Worm (Caenorhabditis elegans) whole organism, L2 larva: ENCODE data around the gene srw-15.

Experiments used
- ZK546.5 ChIP-seq: sonication (generic microtip); optimal IDR thresholded peaks from 2 replicates; lab custom pipeline; 2017; ENCODE audit warnings: missing biosample characterization, missing genetic modification characterization
- aly-2 ChIP-seq: fragments of 150-350 bp; optimal IDR thresholded peaks from 2 replicates; lab custom pipeline; 2014; ENCODE audit warnings: missing biosample characterization, missing genetic modification characterization
- dmd-4 ChIP-seq: sonication (generic microtip); optimal IDR thresholded peaks from 2 replicates; lab custom pipeline; 2017; ENCODE audit warnings: missing biosample characterization, missing genetic modification characterization
- elt-3 ChIP-seq: sonication (generic microtip); optimal IDR thresholded peaks from 2 replicates; lab custom pipeline; 2017; ENCODE audit warnings: missing biosample characterization, missing genetic modification characterization
- fos-1 ChIP-seq: fragments of 150-350 bp; optimal IDR thresholded peaks from 2 replicates; lab custom pipeline; 2014; ENCODE audit warnings: missing biosample characterization, missing genetic modification characterization
- lsy-2 ChIP-seq, 2 experiments: fragments of 150-350 bp in 1 of 2; sonication (generic microtip) in 1 of 2; optimal IDR thresholded peaks; 2 replicates each; lab custom pipeline; 2014 to 2017; ENCODE audit warnings: missing biosample characterization in 2 of 2, missing genetic modification characterization in 2 of 2
- mdl-1 ChIP-seq, 2 experiments: fragments of 150-350 bp in 1 of 2; sonication (generic microtip) in 1 of 2; optimal IDR thresholded peaks; 2 replicates each; lab custom pipeline; 2017; ENCODE audit warnings: missing biosample characterization in 2 of 2, missing genetic modification characterization in 2 of 2
- nhr-12 ChIP-seq: fragments of 150-350 bp; optimal IDR thresholded peaks from 2 replicates; lab custom pipeline; 2014; ENCODE audit warnings: missing biosample characterization, missing genetic modification characterization
- nhr-237 ChIP-seq: fragments of 150-350 bp; optimal IDR thresholded peaks from 2 replicates; lab custom pipeline; 2014; ENCODE audit warnings: missing biosample characterization, missing genetic modification characterization
- nhr-25 ChIP-seq: fragments of 150-350 bp; sonication (generic microtip); optimal IDR thresholded peaks from 3 replicates; lab custom pipeline; 2014; ENCODE audit warnings: missing biosample characterization, missing genetic modification characterization
- snpc-4 ChIP-seq: fragments of 150-350 bp; optimal IDR thresholded peaks from 2 replicates; lab custom pipeline; 2014; ENCODE audit warnings: missing biosample characterization, missing genetic modification characterization
- unc-62 ChIP-seq: fragments of 150-350 bp; optimal IDR thresholded peaks from 2 replicates; lab custom pipeline; 2014; ENCODE audit warnings: missing biosample characterization, missing genetic modification reagents, missing genetic modification characterization
- ztf-11 ChIP-seq: sonication (generic microtip); optimal IDR thresholded peaks from 2 replicates; lab custom pipeline; 2017; ENCODE audit warnings: missing biosample characterization, missing genetic modification characterization
- ztf-4 ChIP-seq: fragments of 150-350 bp; optimal IDR thresholded peaks from 2 replicates; lab custom pipeline; 2014; ENCODE audit warnings: missing biosample characterization, missing genetic modification characterization

DNA sequence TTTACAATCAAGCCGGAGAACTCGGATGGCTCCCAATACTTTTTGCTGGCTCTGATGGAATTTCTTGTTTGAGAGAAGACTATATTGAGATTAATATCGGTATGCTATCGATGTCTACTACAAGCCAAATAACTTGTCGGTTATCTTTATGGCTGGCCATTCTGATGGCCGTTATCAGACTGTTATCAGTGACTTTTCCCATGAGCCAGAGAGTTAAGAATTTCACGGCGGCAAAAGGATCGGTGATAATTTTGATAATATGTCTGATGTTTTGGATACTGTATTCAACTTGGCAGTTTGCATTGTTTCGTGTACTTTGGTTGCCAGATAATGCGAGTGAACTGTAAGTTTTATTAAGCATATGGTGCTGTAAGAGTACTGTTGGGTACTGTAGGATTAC lies 4.1 kb upstream of the srw-15 start:
- TF ChIP-seq ztf-4 (no peak), nhr-25 (tag; lab: Kevin White, UChicago) (no peak), unc-62 (no peak), aly-2 (tag; lab: Kevin White, UChicago) (no peak), nhr-237 (no peak), mdl-1 (tag; optimal IDR thresholded peaks at IDR 0.05; lab: Kevin White, UChicago) (no peak), lsy-2 (tag; optimal IDR thresholded peaks at IDR 0.05; lab: Kevin White, UChicago) (no peak), ZK546.5 (tag; lab: Kevin White, UChicago) (no peak), dmd-4 (tag; lab: Kevin White, UChicago) (no peak), fos-1 (tag; lab: Kevin White, UChicago) (peak; percentile 74), ztf-11 (no peak), elt-3 (tag; lab: Kevin White, UChicago) (no peak), nhr-12 (no peak), snpc-4 (tag; lab: Kevin White, UChicago) (no peak)
